Worm (Caenorhabditis elegans): ENCODE results near the gene mig-21.

Gene mig-21

ce11 chrIII:5895913-5896312, 17.7 kb upstream of the mig-21 start, which contains the start of gene pxl-1:
TSS of gene pxl-1 (minus strand) at chrIII:5896013.
- TF ChIP-seq Y22D7AL.16 (tag; optimal IDR thresholded peaks at IDR 0.05), result no peak
- TF ChIP-seq ceh-30 (tag; optimal IDR thresholded peaks at IDR 0.05), result no peak
- no peak for TF ChIP-seq pros-1 (tag; optimal IDR thresholded peaks at IDR 0.05)
- no peak for TF ChIP-seq ceh-34 (tag; optimal IDR thresholded peaks at IDR 0.05)
- no peak for TF ChIP-seq che-1 (tag; optimal IDR thresholded peaks at IDR 0.05)
- no peak for TF ChIP-seq ceh-2 (tag; optimal IDR thresholded peaks at IDR 0.05)
- TF ChIP-seq ceh-45 (GFP tag; IDR thresholded peaks at IDR 0.05), result no peak
- no peak for TF ChIP-seq ets-4 (tag; optimal IDR thresholded peaks at IDR 0.05)
- TF ChIP-seq C38D4.7 (GFP tag; optimal IDR thresholded peaks at IDR 0.05), result no peak
- TF ChIP-seq tbx-2 (tag; optimal IDR thresholded peaks at IDR 0.05), result no peak
- no peak for TF ChIP-seq pag-3 (tag; optimal IDR thresholded peaks at IDR 0.05; ENCODE audit: borderline replicate concordance)
- no peak for TF ChIP-seq unc-55 (GFP tag; optimal IDR thresholded peaks at IDR 0.05)
- no peak for TF ChIP-seq ceh-22 (tag; optimal IDR thresholded peaks at IDR 0.05)
- TF ChIP-seq K09A11.1 (tag; optimal IDR thresholded peaks at IDR 0.05; ENCODE audit: insufficient read depth), result no peak
- TF ChIP-seq elt-4 (tag; optimal IDR thresholded peaks at IDR 0.05), result no peak

- TF ChIP-seq pha-2 (tag; optimal IDR thresholded peaks at IDR 0.05) (no peak), ceh-18 (tag; optimal IDR thresholded peaks at IDR 0.05) (peak; percentile 15)
Measured at ce11 chrIII:5892909-5893308, 14.7 kb upstream of the mig-21 start.

ce11 chrIII:5888675-5889074, 10.5 kb upstream of the mig-21 start, which contains the start of gene C28H8.8:
TSS of gene C28H8.8 (minus strand) at chrIII:5888775.
- TF ChIP-seq ceh-18 (tag; optimal IDR thresholded peaks at IDR 0.05) (no peak), ceh-6 (GFP tag; optimal IDR thresholded peaks at IDR 0.05) (no peak), hlh-13 (GFP tag; optimal IDR thresholded peaks at IDR 0.05) (no peak), elt-2 (tag; optimal IDR thresholded peaks at IDR 0.05) (no peak), ama-1 (optimal IDR thresholded peaks at IDR 0.05) (no peak), lim-6 (tag; optimal IDR thresholded peaks at IDR 0.05) (no peak), pqm-1 (tag; optimal IDR thresholded peaks at IDR 0.05) (no peak), ceh-48 (tag; optimal IDR thresholded peaks at IDR 0.05) (no peak), pha-4 (tag; optimal IDR thresholded peaks at IDR 0.05) (no peak), ceh-22 (tag; optimal IDR thresholded peaks at IDR 0.05) (no peak), nfya-1 (tag; optimal IDR thresholded peaks at IDR 0.05) (no peak), ztf-16 (tag; optimal IDR thresholded peaks at IDR 0.05) (no peak), hlh-30 (tag; optimal IDR thresholded peaks at IDR 0.05; ENCODE audit: insufficient read depth) (no peak), hlh-15 (tag; optimal IDR thresholded peaks at IDR 0.05) (no peak), sox-4 (tag; optimal IDR thresholded peaks at IDR 0.05) (no peak), ceh-45 (GFP tag; IDR thresholded peaks at IDR 0.05) (no peak), Y22D7AL.16 (tag; optimal IDR thresholded peaks at IDR 0.05) (no peak), madf-2 (tag; optimal IDR thresholded peaks at IDR 0.05) (no peak), elt-4 (tag; optimal IDR thresholded peaks at IDR 0.05) (no peak), sox-2 (GFP tag; IDR thresholded peaks at IDR 0.05) (no peak)

- no peak for TF ChIP-seq ceh-45 (GFP tag; IDR thresholded peaks at IDR 0.05)
Measured at ce11 chrIII:5886893-5887292, 8.7 kb upstream of the mig-21 start, which contains the start of gene C28H8.7. TSS of gene C28H8.7 (minus strand) at chrIII:5886993.

ce11 chrIII:5884459-5884858, 6.3 kb upstream of the mig-21 start:
- TF ChIP-seq ceh-48 (tag; optimal IDR thresholded peaks at IDR 0.05) (no peak), pha-2 (tag; optimal IDR thresholded peaks at IDR 0.05) (no peak), npax-4 (tag; optimal IDR thresholded peaks at IDR 0.05) (no peak), unc-55 (GFP tag; optimal IDR thresholded peaks at IDR 0.05) (no peak), lim-6 (tag; optimal IDR thresholded peaks at IDR 0.05) (no peak), ceh-24 (tag; optimal IDR thresholded peaks at IDR 0.05) (no peak), elt-2 (tag; optimal IDR thresholded peaks at IDR 0.05) (no peak), ztf-16 (tag; optimal IDR thresholded peaks at IDR 0.05) (no peak), ceh-9 (tag; optimal IDR thresholded peaks at IDR 0.05) (no peak)
